Worm (Caenorhabditis elegans) whole organism, L3 larva: ENCODE data around the gene sup-10.
A peak's percentile ranks its signal among the peaks of the same experiment; 100 is the strongest.

Experiments used
- R02D3.7 ChIP-seq: fragments of 150-350 bp; optimal IDR thresholded peaks from 2 replicates; lab custom pipeline; 2014; ENCODE audit warnings: missing biosample characterization, missing genetic modification characterization
- ZK546.5 ChIP-seq: sonication (generic microtip); optimal IDR thresholded peaks from 2 replicates; lab custom pipeline; 2017; ENCODE audit warnings: missing biosample characterization, missing genetic modification characterization
- aly-2 ChIP-seq: fragments of 150-350 bp; optimal IDR thresholded peaks from 2 replicates; lab custom pipeline; 2014; ENCODE audit warnings: missing biosample characterization, missing genetic modification characterization
- ama-1 ChIP-seq: fragments of 150-350 bp; optimal IDR thresholded peaks from 2 replicates; lab custom pipeline; 2018
- ceh-16 ChIP-seq: sonication (generic microtip); optimal IDR thresholded peaks from 2 replicates; lab custom pipeline; 2017; ENCODE audit warnings: missing biosample characterization, missing genetic modification characterization
- ceh-28 ChIP-seq: fragments of 150-350 bp; optimal IDR thresholded peaks from 2 replicates; lab custom pipeline; 2014; ENCODE audit warnings: missing biosample characterization, missing genetic modification reagents, missing genetic modification characterization
- ceh-82 ChIP-seq: fragments of 150-350 bp; optimal IDR thresholded peaks from 2 replicates; lab custom pipeline; 2014; ENCODE audit warnings: missing biosample characterization, missing genetic modification characterization
- ceh-9 ChIP-seq: sonication (generic microtip); optimal IDR thresholded peaks from 2 replicates; lab custom pipeline; 2018; ENCODE audit warnings: missing biosample characterization, missing genetic modification characterization
- daf-12 ChIP-seq: fragments of 150-350 bp; optimal IDR thresholded peaks from 2 replicates; lab custom pipeline; 2014; ENCODE audit warnings: missing biosample characterization, missing genetic modification reagents, missing genetic modification characterization
- egl-27 ChIP-seq: sonication (generic microtip); optimal IDR thresholded peaks from 4 replicates; lab custom pipeline; 2017; ENCODE audit warnings: missing biosample characterization, missing genetic modification reagents, missing genetic modification characterization
- egl-5 ChIP-seq: fragments of 150-350 bp; optimal IDR thresholded peaks from 2 replicates; lab custom pipeline; 2017; ENCODE audit warnings: missing biosample characterization, missing genetic modification reagents, missing genetic modification characterization, inconsistent platforms
- elt-1 ChIP-seq: fragments of 150-350 bp; optimal IDR thresholded peaks from 2 replicates; lab custom pipeline; 2014; ENCODE audit warnings: missing biosample characterization, missing genetic modification characterization
- elt-2 ChIP-seq: sonication (generic microtip); optimal IDR thresholded peaks from 2 replicates; lab custom pipeline; 2016; ENCODE audit warnings: missing genetic modification reagents, mild to moderate bottlenecking, missing genetic modification characterization, missing compliant biosample characterization
- elt-3 ChIP-seq, 3 experiments: fragments of 150-350 bp in 1 of 3; sonication (generic microtip) in 2 of 3; optimal IDR thresholded peaks; 2 replicates in 2 of 3; 4 replicates in 1 of 3; lab custom pipeline; 2014 to 2017; ENCODE audit warnings: missing biosample characterization in 3 of 3, missing genetic modification characterization in 3 of 3
- eor-1 ChIP-seq, 2 experiments: fragments of 150-350 bp; optimal IDR thresholded peaks; 2 replicates each; lab custom pipeline; 2014 to 2018; ENCODE audit warnings: missing biosample characterization in 2 of 2, missing genetic modification characterization in 2 of 2
- fkh-10 ChIP-seq: sonication (generic microtip); optimal IDR thresholded peaks from 2 replicates; lab custom pipeline; 2017; ENCODE audit warnings: missing biosample characterization, missing genetic modification reagents, missing genetic modification characterization
- fkh-2 ChIP-seq: fragments of 150-350 bp; optimal IDR thresholded peaks from 2 replicates; lab custom pipeline; 2014; ENCODE audit warnings: missing biosample characterization, missing genetic modification reagents, missing genetic modification characterization
- fos-1 ChIP-seq: fragments of 150-350 bp; optimal IDR thresholded peaks from 2 replicates; lab custom pipeline; 2014; ENCODE audit warnings: missing biosample characterization, missing genetic modification characterization
- hmg-11 ChIP-seq: sonication (generic microtip); optimal IDR thresholded peaks from 2 replicates; lab custom pipeline; 2016; ENCODE audit warnings: missing genetic modification characterization, missing compliant biosample characterization
- jun-1 ChIP-seq: fragments of 150-350 bp; optimal IDR thresholded peaks from 2 replicates; lab custom pipeline; 2014; ENCODE audit warnings: missing biosample characterization, missing genetic modification reagents, missing genetic modification characterization
- lin-15B ChIP-seq: fragments of 150-350 bp; optimal IDR thresholded peaks from 2 replicates; lab custom pipeline; 2014; ENCODE audit warnings: missing biosample characterization, missing genetic modification characterization
- lin-39 ChIP-seq: fragments of 150-350 bp; optimal IDR thresholded peaks from 2 replicates; lab custom pipeline; 2018; ENCODE audit warnings: missing biosample characterization, missing genetic modification reagents, missing genetic modification characterization
- lsy-12 ChIP-seq: sonication (generic microtip); optimal IDR thresholded peaks from 2 replicates; lab custom pipeline; 2016; ENCODE audit warnings: mild to moderate bottlenecking, missing genetic modification characterization, missing compliant biosample characterization
- mdl-1 ChIP-seq: fragments of 150-350 bp; optimal IDR thresholded peaks from 2 replicates; lab custom pipeline; 2014; ENCODE audit warnings: missing biosample characterization, missing genetic modification characterization
- mml-1 ChIP-seq: fragments of 150-350 bp; sonication (generic microtip); optimal IDR thresholded peaks from 3 replicates; lab custom pipeline; 2014; ENCODE audit warnings: missing biosample characterization, missing genetic modification characterization
- nfya-1 ChIP-seq: sonication (generic microtip); optimal IDR thresholded peaks from 2 replicates; lab custom pipeline; 2017; ENCODE audit warnings: missing genetic modification characterization, mild to moderate bottlenecking, missing compliant biosample characterization, antibody characterized with exemption, moderate library complexity; ENCODE audit not compliant: insufficient read depth
- nhr-11 ChIP-seq: fragments of 150-350 bp; optimal IDR thresholded peaks from 2 replicates; lab custom pipeline; 2014; ENCODE audit warnings: missing biosample characterization, missing genetic modification characterization
- nhr-12 ChIP-seq: fragments of 150-350 bp; optimal IDR thresholded peaks from 2 replicates; lab custom pipeline; 2014; ENCODE audit warnings: missing biosample characterization, missing genetic modification characterization
- nhr-23 ChIP-seq: fragments of 150-350 bp; optimal IDR thresholded peaks from 2 replicates; lab custom pipeline; 2014; ENCODE audit warnings: missing biosample characterization, missing genetic modification reagents, missing genetic modification characterization
- nhr-237 ChIP-seq: fragments of 150-350 bp; optimal IDR thresholded peaks from 2 replicates; lab custom pipeline; 2014; ENCODE audit warnings: missing biosample characterization, missing genetic modification characterization
- nhr-25 ChIP-seq: sonication (generic microtip); optimal IDR thresholded peaks from 2 replicates; lab custom pipeline; 2017; ENCODE audit warnings: missing biosample characterization, missing genetic modification characterization
- nhr-28 ChIP-seq: fragments of 150-350 bp; optimal IDR thresholded peaks from 2 replicates; lab custom pipeline; 2014; ENCODE audit warnings: missing biosample characterization, missing genetic modification characterization
- nhr-43 ChIP-seq: sonication (generic microtip); optimal IDR thresholded peaks from 2 replicates; lab custom pipeline; 2016; ENCODE audit warnings: mild to moderate bottlenecking, missing genetic modification characterization, missing compliant biosample characterization; ENCODE audit not compliant: poor library complexity, severe bottlenecking
- nhr-67 ChIP-seq: fragments of 150-350 bp; optimal IDR thresholded peaks from 2 replicates; lab custom pipeline; 2014; ENCODE audit warnings: missing biosample characterization, missing genetic modification characterization
- nhr-76 ChIP-seq: fragments of 150-350 bp; sonication (generic microtip); optimal IDR thresholded peaks from 5 replicates; lab custom pipeline; 2014; ENCODE audit warnings: missing biosample characterization, missing genetic modification characterization
- nhr-77 ChIP-seq: fragments of 150-350 bp; optimal IDR thresholded peaks from 2 replicates; lab custom pipeline; 2014; ENCODE audit warnings: missing biosample characterization, missing genetic modification characterization
- pha-4 ChIP-seq: fragments of 150-350 bp; optimal IDR thresholded peaks from 2 replicates; lab custom pipeline; 2014; ENCODE audit warnings: missing biosample characterization, missing genetic modification reagents, missing genetic modification characterization
- pqm-1 ChIP-seq: fragments of 150-350 bp; optimal IDR thresholded peaks from 2 replicates; lab custom pipeline; 2017; ENCODE audit warnings: missing biosample characterization, missing genetic modification characterization, inconsistent platforms
- sea-2 ChIP-seq: fragments of 150-350 bp; sonication (generic microtip); optimal IDR thresholded peaks from 4 replicates; lab custom pipeline; 2014; ENCODE audit warnings: missing biosample characterization, missing genetic modification reagents, missing genetic modification characterization
- skn-1 ChIP-seq: fragments of 150-350 bp; optimal IDR thresholded peaks from 2 replicates; lab custom pipeline; 2014; ENCODE audit warnings: missing biosample characterization, missing genetic modification characterization
- snpc-4 ChIP-seq: fragments of 150-350 bp; optimal IDR thresholded peaks from 2 replicates; lab custom pipeline; 2014; ENCODE audit warnings: missing biosample characterization, missing genetic modification characterization
- tbx-2 ChIP-seq: sonication (generic microtip); optimal IDR thresholded peaks from 2 replicates; lab custom pipeline; 2016; ENCODE audit warnings: mild to moderate bottlenecking, missing genetic modification characterization, missing compliant biosample characterization
- unc-39 ChIP-seq: sonication (generic microtip); optimal IDR thresholded peaks from 4 replicates; lab custom pipeline; 2017; ENCODE audit warnings: missing biosample characterization, missing genetic modification characterization
- unc-62 ChIP-seq: fragments of 150-350 bp; sonication (generic microtip); optimal IDR thresholded peaks from 4 replicates; lab custom pipeline; 2014; ENCODE audit warnings: missing biosample characterization, missing genetic modification reagents, missing genetic modification characterization
- zag-1 ChIP-seq: fragments of 150-350 bp; optimal IDR thresholded peaks from 2 replicates; lab custom pipeline; 2014; ENCODE audit warnings: missing biosample characterization, missing genetic modification characterization
- ztf-11 ChIP-seq: fragments of 150-350 bp; optimal IDR thresholded peaks from 2 replicates; lab custom pipeline; 2014; ENCODE audit warnings: missing biosample characterization, missing genetic modification characterization
- ztf-4 ChIP-seq: fragments of 150-350 bp; optimal IDR thresholded peaks from 2 replicates; lab custom pipeline; 2014; ENCODE audit warnings: missing biosample characterization, missing genetic modification characterization

Gene sup-10

ce11 chrX:17545498-17545897 lies 17.4 kb downstream of the sup-10 start:
- TF ChIP-seq jun-1 (tag; lab: Kevin White, UChicago) = no peak
- no peak for TF ChIP-seq ama-1 (lab: Kevin White, UChicago)
- TF ChIP-seq ceh-16 (tag; lab: Kevin White, UChicago) = no peak
- no peak for TF ChIP-seq nhr-237 (tag; lab: Kevin White, UChicago)
- TF ChIP-seq tbx-2 (tag; lab: Kevin White, UChicago) = peak; percentile 70
- no peak for TF ChIP-seq aly-2 (tag; lab: Kevin White, UChicago)
- TF ChIP-seq fkh-2 = no peak
- TF ChIP-seq ztf-11 (tag; lab: Kevin White, UChicago) = no peak
- no peak for TF ChIP-seq pqm-1
- TF ChIP-seq pha-4 (tag; lab: Kevin White, UChicago) = peak; percentile 30
- no peak for TF ChIP-seq egl-27
- no peak for TF ChIP-seq nhr-76 (tag; lab: Kevin White, UChicago)
- TF ChIP-seq nhr-28 = no peak
- no peak for TF ChIP-seq mdl-1 (tag; lab: Kevin White, UChicago)
- TF ChIP-seq nhr-12 (tag; lab: Kevin White, UChicago) = no peak
- no peak for TF ChIP-seq lin-39
- no peak for TF ChIP-seq snpc-4 (tag; lab: Kevin White, UChicago)
- TF ChIP-seq unc-62 (GFP tag; lab: Kevin White, UChicago) = no peak
- TF ChIP-seq skn-1 (tag; lab: Kevin White, UChicago) = peak; percentile 8
- peak; percentile 67 for TF ChIP-seq ceh-28 (tag; lab: Kevin White, UChicago)
- TF ChIP-seq fkh-10 (GFP tag; lab: Kevin White, UChicago) = no peak
- TF ChIP-seq unc-39 (tag; lab: Kevin White, UChicago) = no peak
- peak; percentile 75 for TF ChIP-seq hmg-11
- no peak for TF ChIP-seq ztf-4 (tag; lab: Kevin White, UChicago)
- TF ChIP-seq nhr-77 (tag; lab: Kevin White, UChicago) = no peak
- TF ChIP-seq egl-5 (tag; lab: Kevin White, UChicago) = no peak
- no peak for TF ChIP-seq ZK546.5 (tag; lab: Kevin White, UChicago)
- TF ChIP-seq ceh-9 (tag; lab: Kevin White, UChicago) = no peak
- no peak for TF ChIP-seq daf-12 (tag; lab: Kevin White, UChicago)
- TF ChIP-seq elt-2 (tag; lab: Kevin White, UChicago) = peak; percentile 12
- TF ChIP-seq nhr-11 (tag; lab: Kevin White, UChicago) = no peak
- no peak for TF ChIP-seq zag-1
- no peak for TF ChIP-seq nhr-67 (tag; lab: Kevin White, UChicago)
- TF ChIP-seq lsy-12 = peak; percentile 57
- TF ChIP-seq nhr-43 (tag; lab: Kevin White, UChicago) = peak; percentile 53
- no peak for TF ChIP-seq mml-1 (tag; lab: Kevin White, UChicago)
- TF ChIP-seq ceh-82 (tag; lab: Kevin White, UChicago) = no peak
- TF ChIP-seq nhr-23 (tag; lab: Kevin White, UChicago) = no peak
- no peak for TF ChIP-seq sea-2 (GFP tag; lab: Kevin White, UChicago)
- TF ChIP-seq R02D3.7 (tag; lab: Kevin White, UChicago) = no peak
- no peak for TF ChIP-seq elt-1
- TF ChIP-seq lin-15B (tag; lab: Kevin White, UChicago) = no peak
- TF ChIP-seq eor-1 (tag; optimal IDR thresholded peaks at IDR 0.05; lab: Kevin White, UChicago) = no peak
- peak; percentile 13 for TF ChIP-seq nfya-1
- TF ChIP-seq elt-3 (tag; optimal IDR thresholded peaks at IDR 0.05; lab: Kevin White, UChicago) = no peak
- TF ChIP-seq nhr-25 (tag; lab: Kevin White, UChicago) = no peak
- no peak for TF ChIP-seq fos-1 (tag; lab: Kevin White, UChicago)
